Fruit fly (Drosophila melanogaster) whole organism, embryonic: ENCODE results near the gene cpx.

ENCODE experiments used
- Bdp1 ChIP-seq: fragments of 200-800 bp; sonication (Bioruptor generic); optimal IDR thresholded peaks from 3 replicates; lab custom pipeline; 2016; ENCODE audit warnings: missing biosample characterization, missing genetic modification characterization
- CG1024 ChIP-seq: fragments of 200-800 bp; sonication (Bioruptor generic); IDR thresholded peaks from 2 replicates; pipeline ENCODE4 v1.3.6; 2022; ENCODE audit warnings: missing biosample characterization, missing genetic modification characterization
- CG10431 ChIP-seq: fragments of 200-800 bp; sonication (Bioruptor generic); optimal IDR thresholded peaks from 3 replicates; lab custom pipeline; 2018; ENCODE audit warnings: missing biosample characterization, mild to moderate bottlenecking, missing genetic modification characterization
- CG12391 ChIP-seq: fragments of 200-800 bp; sonication (Bioruptor generic); optimal IDR thresholded peaks from 3 replicates; lab custom pipeline; 2018; ENCODE audit warnings: missing biosample characterization, mild to moderate bottlenecking, missing genetic modification characterization, moderate library complexity
- CG13287 ChIP-seq: fragments of 200-800 bp; sonication (Bioruptor generic); IDR thresholded peaks from 2 replicates; pipeline ENCODE4 v1.3.6; 2022; ENCODE audit warnings: missing biosample characterization, missing genetic modification characterization; ENCODE audit not compliant: partially characterized antibody
- CG13424 ChIP-seq: fragments of 200-800 bp; sonication (Bioruptor generic); optimal IDR thresholded peaks from 2 replicates; lab custom pipeline; 2019; ENCODE audit warnings: missing biosample characterization, mild to moderate bottlenecking, missing genetic modification characterization, moderate library complexity
- CG1603 ChIP-seq: fragments of 200-800 bp; sonication (Bioruptor generic); optimal IDR thresholded peaks from 2 replicates; lab custom pipeline; 2019; ENCODE audit warnings: missing biosample characterization, mild to moderate bottlenecking, missing genetic modification characterization, moderate library complexity
- CG17361 ChIP-seq: fragments of 200-800 bp; sonication (Bioruptor generic); IDR thresholded peaks from 3 replicates; pipeline ENCODE4 v1.3.6; 2022; ENCODE audit warnings: missing biosample characterization, missing genetic modification characterization
- CG18476 ChIP-seq: fragments of 200-800 bp; sonication (Bioruptor generic); optimal IDR thresholded peaks from 2 replicates; lab custom pipeline; 2016; ENCODE audit warnings: missing biosample characterization, mild to moderate bottlenecking, missing genetic modification characterization
- CG2116 ChIP-seq: fragments of 200-800 bp; sonication (Bioruptor generic); optimal IDR thresholded peaks from 3 replicates; lab custom pipeline; 2018; ENCODE audit warnings: missing biosample characterization, mild to moderate bottlenecking, missing genetic modification characterization
- CG2120 ChIP-seq: fragments of 200-800 bp; sonication (Bioruptor generic); optimal IDR thresholded peaks from 3 replicates; lab custom pipeline; 2016; ENCODE audit warnings: missing biosample characterization, missing genetic modification characterization
- CG30020 ChIP-seq: fragments of 200-800 bp; optimal IDR thresholded peaks from 2 replicates; lab custom pipeline; 2019; ENCODE audit warnings: missing biosample characterization, mild to moderate bottlenecking, missing genetic modification characterization, moderate library complexity
- CG34376 ChIP-seq: fragments of 200-800 bp; sonication (Bioruptor generic); optimal IDR thresholded peaks from 2 replicates; lab custom pipeline; 2018; ENCODE audit warnings: missing biosample characterization, mild to moderate bottlenecking, missing genetic modification characterization
- CG4617 ChIP-seq: fragments of 200-800 bp; sonication (Bioruptor generic); optimal IDR thresholded peaks from 3 replicates; lab custom pipeline; 2016; ENCODE audit warnings: missing biosample characterization, missing genetic modification characterization, borderline replicate concordance
- CG5245 ChIP-seq: fragments of 200-800 bp; sonication (Bioruptor generic); optimal IDR thresholded peaks from 3 replicates; lab custom pipeline; 2016; ENCODE audit warnings: missing biosample characterization, missing genetic modification characterization
- CG6254 ChIP-seq: fragments of 200-800 bp; sonication (Bioruptor generic); optimal IDR thresholded peaks from 3 replicates; lab custom pipeline; 2017; ENCODE audit warnings: mild to moderate bottlenecking, missing biosample characterization, missing genetic modification reagents, missing genetic modification characterization
- CG6854 ChIP-seq: fragments of 200-800 bp; sonication (Bioruptor generic); optimal IDR thresholded peaks from 3 replicates; lab custom pipeline; 2017; ENCODE audit warnings: missing biosample characterization, mild to moderate bottlenecking, missing genetic modification characterization
- CG8290 ChIP-seq, 3 experiments: fragments of 200-800 bp; sonication (Bioruptor generic); optimal IDR thresholded peaks; 2 replicates each; lab custom pipeline; 2016 to 2019; ENCODE audit warnings: missing biosample characterization in 3 of 3, missing genetic modification characterization in 3 of 3, mild to moderate bottlenecking in 2 of 3, moderate library complexity in 1 of 3
- D ChIP-seq, 2 experiments: fragments of 200-800 bp in 1 of 2; fragments of >200 bp in 1 of 2; sonication (Bioruptor generic) in 1 of 2; optimal IDR thresholded peaks; 2 replicates in 1 of 2; 3 replicates in 1 of 2; lab custom pipeline; 2017; ENCODE audit warnings: mild to moderate bottlenecking in 1 of 2, missing biosample characterization in 1 of 2, missing genetic modification characterization in 1 of 2, missing genetic modification reagents in 1 of 2
- Dll ChIP-seq: fragments of 200-800 bp; sonication (Bioruptor generic); IDR thresholded peaks from 4 replicates; pipeline ENCODE4 v1.3.6; 2022; ENCODE audit warnings: missing biosample characterization, missing genetic modification characterization; ENCODE audit not compliant: partially characterized antibody
- E2f2 ChIP-seq: fragments of 200-800 bp; sonication (Bioruptor generic); IDR thresholded peaks from 2 replicates; pipeline ENCODE4 v1.3.6; 2022; ENCODE audit warnings: missing biosample characterization, missing genetic modification characterization
- Elba2 ChIP-seq: fragments of 200-800 bp; sonication (Bioruptor generic); optimal IDR thresholded peaks from 3 replicates; lab custom pipeline; 2016; ENCODE audit warnings: missing biosample characterization, missing genetic modification characterization
- Fer2 ChIP-seq: fragments of 200-800 bp; sonication (Bioruptor generic); optimal IDR thresholded peaks from 2 replicates; lab custom pipeline; 2018; ENCODE audit warnings: missing biosample characterization, mild to moderate bottlenecking, missing genetic modification characterization, moderate library complexity
- HLH4C ChIP-seq: fragments of 200-800 bp; sonication (Bioruptor generic); IDR thresholded peaks from 3 replicates; pipeline ENCODE4 v1.3.6; 2022; ENCODE audit warnings: missing biosample characterization, missing genetic modification characterization; ENCODE audit not compliant: partially characterized antibody
- Hr39 ChIP-seq: fragments of >200 bp; optimal IDR thresholded peaks from 2 replicates; lab custom pipeline; 2017
- MBD-R2 ChIP-seq: fragments of 200-800 bp; sonication (Bioruptor generic); IDR thresholded peaks from 2 replicates; pipeline ENCODE4 v1.3.6; 2022; ENCODE audit warnings: missing biosample characterization, missing genetic modification characterization
- MESR4 ChIP-seq: fragments of 200-800 bp; sonication (Bioruptor generic); optimal IDR thresholded peaks from 2 replicates; lab custom pipeline; 2018; ENCODE audit warnings: missing biosample characterization, mild to moderate bottlenecking, missing genetic modification characterization, moderate library complexity
- Mad ChIP-seq: fragments of 200-800 bp; sonication (Bioruptor generic); optimal IDR thresholded peaks from 2 replicates; lab custom pipeline; 2016; ENCODE audit warnings: missing biosample characterization, missing genetic modification characterization
- Med ChIP-seq: fragments of 200-800 bp; sonication (Bioruptor generic); peaks from one replicate; lab custom pipeline; 2016; ENCODE audit warnings: missing biosample characterization, missing genetic modification characterization, mild to moderate bottlenecking, inconsistent platforms, moderate library complexity
- NfI ChIP-seq: fragments of 200-800 bp; sonication (Bioruptor generic); optimal IDR thresholded peaks from 3 replicates; lab custom pipeline; 2018; ENCODE audit warnings: missing biosample characterization, mild to moderate bottlenecking, missing genetic modification characterization, moderate library complexity
- Pdp1 ChIP-seq, 2 experiments: fragments of 200-800 bp; sonication (Bioruptor generic); optimal IDR thresholded peaks; 3 replicates each; lab custom pipeline; 2016; ENCODE audit warnings: missing biosample characterization in 2 of 2, missing genetic modification characterization in 2 of 2, mild to moderate bottlenecking in 1 of 2, moderate library complexity in 1 of 2
- YL-1 ChIP-seq: fragments of 200-800 bp; sonication (Bioruptor generic); optimal IDR thresholded peaks from 3 replicates; lab custom pipeline; 2017; ENCODE audit warnings: missing biosample characterization, mild to moderate bottlenecking, missing genetic modification characterization
- al ChIP-seq: fragments of 200-800 bp; sonication (Bioruptor generic); IDR thresholded peaks from 2 replicates; pipeline ENCODE4 v1.3.6; 2022; ENCODE audit warnings: missing biosample characterization, missing genetic modification characterization
- amos ChIP-seq: fragments of 200-800 bp; sonication (Bioruptor generic); IDR thresholded peaks from 2 replicates; pipeline ENCODE4 v1.3.6; 2022; ENCODE audit warnings: missing biosample characterization, missing genetic modification characterization; ENCODE audit not compliant: partially characterized antibody
- chn ChIP-seq: fragments of 200-800 bp; sonication (Bioruptor generic); optimal IDR thresholded peaks from 2 replicates; lab custom pipeline; 2016; ENCODE audit warnings: missing biosample characterization, missing genetic modification characterization
- dm ChIP-seq: fragments of 200-800 bp; sonication (Bioruptor generic); optimal IDR thresholded peaks from 3 replicates; lab custom pipeline; 2016; ENCODE audit warnings: missing biosample characterization, missing genetic modification characterization
- gem ChIP-seq: fragments of 200-800 bp; sonication (Bioruptor generic); optimal IDR thresholded peaks from 2 replicates; lab custom pipeline; 2019; ENCODE audit warnings: missing biosample characterization, mild to moderate bottlenecking, missing genetic modification characterization, moderate library complexity
- grn ChIP-seq: fragments of 200-800 bp; sonication (Bioruptor generic); optimal IDR thresholded peaks from 3 replicates; lab custom pipeline; 2017; ENCODE audit warnings: missing biosample characterization, missing genetic modification characterization
- ham ChIP-seq: fragments of 200-800 bp; sonication (Bioruptor generic); IDR thresholded peaks from 2 replicates; pipeline ENCODE4 v1.3.6; 2022; ENCODE audit warnings: missing biosample characterization, missing genetic modification characterization
- hb ChIP-seq: fragments of 200-800 bp; sonication (Bioruptor generic); IDR thresholded peaks from 3 replicates; pipeline ENCODE4 v1.3.6; 2022; ENCODE audit warnings: missing biosample characterization, missing genetic modification characterization; ENCODE audit not compliant: partially characterized antibody
- org-1 ChIP-seq: fragments of 200-800 bp; sonication (Bioruptor generic); optimal IDR thresholded peaks from 2 replicates; lab custom pipeline; 2017; ENCODE audit warnings: missing biosample characterization, missing genetic modification characterization
- otp ChIP-seq: fragments of 200-800 bp; sonication (Bioruptor generic); IDR thresholded peaks from 3 replicates; pipeline ENCODE4, ENCODE4 v1.3.6; 2022; ENCODE audit warnings: missing biosample characterization, missing genetic modification characterization
- pzg ChIP-seq: fragments of 200-800 bp; sonication (Bioruptor generic); optimal IDR thresholded peaks from 3 replicates; lab custom pipeline; 2018; ENCODE audit warnings: missing biosample characterization, mild to moderate bottlenecking, missing genetic modification characterization, moderate library complexity
- sim ChIP-seq: fragments of 200-800 bp; sonication (Bioruptor generic); IDR thresholded peaks from 2 replicates; pipeline ENCODE4 v1.3.6; 2022; ENCODE audit warnings: missing biosample characterization, missing genetic modification characterization
- slbo ChIP-seq: fragments of 200-800 bp; sonication (Bioruptor generic); IDR thresholded peaks from 2 replicates; pipeline ENCODE4 v1.3.6; 2022; ENCODE audit warnings: missing biosample characterization, missing genetic modification characterization
- sug ChIP-seq: fragments of 200-800 bp; optimal IDR thresholded peaks from 2 replicates; lab custom pipeline; 2019; ENCODE audit warnings: missing biosample characterization, mild to moderate bottlenecking, missing genetic modification characterization, moderate library complexity

Gene cpx

DNA sequence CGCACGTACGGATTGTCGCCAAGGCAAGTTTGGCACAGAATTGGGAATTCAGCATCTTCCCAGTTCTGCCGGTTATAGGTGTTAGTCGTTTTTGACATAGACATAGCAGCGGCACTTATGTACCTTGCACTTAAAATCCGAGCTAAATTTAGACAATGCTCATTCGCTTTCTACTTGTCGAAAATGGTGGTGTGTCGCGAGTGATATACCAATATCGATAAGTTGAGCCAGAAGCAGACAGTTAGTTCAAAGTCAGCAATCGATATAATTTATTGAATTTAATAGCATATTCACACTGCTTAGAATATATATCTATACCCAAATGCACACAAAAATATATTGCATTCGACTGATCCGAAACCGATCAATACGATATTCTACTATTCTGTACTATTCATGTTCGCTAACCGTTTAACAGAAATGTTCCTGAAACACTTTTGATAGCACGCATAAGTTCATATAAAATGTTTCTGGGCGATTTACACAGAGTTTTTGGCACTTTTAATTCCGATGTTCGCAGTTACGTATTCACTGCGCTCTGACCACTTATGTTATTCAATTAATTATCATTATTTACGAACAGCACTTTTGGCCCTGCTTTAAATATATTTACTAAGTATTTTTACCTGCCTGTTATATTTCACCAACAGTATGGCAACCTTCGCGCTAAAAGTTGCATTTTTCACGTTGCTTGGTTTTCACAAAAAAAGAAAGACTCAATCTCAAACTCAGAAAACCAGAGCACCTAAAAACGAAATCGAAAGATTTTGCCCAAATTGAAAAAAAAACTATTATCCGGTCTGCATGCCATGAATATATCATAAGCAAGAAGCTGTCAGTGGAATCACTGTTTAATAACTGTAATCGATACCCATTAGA is 47.6 kb upstream of the cpx start, which contains the start of gene CG14641 (continued):
- peak; percentile 8; the same call in 1 of the 2 replicates for TF ChIP-seq CG13287 (GFP tag; lab: Robert Waterston, UW)
- no peak for TF ChIP-seq CG2120 (GFP tag; lab: Kevin White, UChicago)
- no peak for TF ChIP-seq CG5245 (GFP tag; lab: Kevin White, UChicago)
- TF ChIP-seq CG6854 (GFP tag; lab: Kevin White, UChicago): no peak
- TF ChIP-seq CG1024: peak; percentile 94
- TF ChIP-seq slbo: peak; percentile 27; the same call in 1 of the 2 replicates
- TF ChIP-seq chn (GFP tag; lab: Kevin White, UChicago): no peak
- peak; percentile 95 for TF ChIP-seq CG30020
- TF ChIP-seq CG2116 (GFP tag; lab: Kevin White, UChicago): peak; percentile 31
- TF ChIP-seq CG8290 (GFP tag; optimal IDR thresholded peaks at IDR 0.05; lab: Kevin White, UChicago): no peak
- TF ChIP-seq CG8290 (tag; optimal IDR thresholded peaks at IDR 0.05; lab: Kevin White, UChicago): peak in 1 of 2 experiments; percentile 42
- peak; percentile 62 for TF ChIP-seq CG17361
- no peak for TF ChIP-seq Bdp1 (GFP tag; lab: Kevin White, UChicago)
- no peak for TF ChIP-seq Elba2 (GFP tag; lab: Kevin White, UChicago)
- TF ChIP-seq CG13424: no peak
- no peak for TF ChIP-seq CG6254 (GFP tag; lab: Kevin White, UChicago)

dm6 chr3R:4233018-4233385 is 47.0 kb upstream of the cpx start, which contains the start of gene abs:
Gene abs, plus strand, starts transcription at chr3R:4233047.
- peak; percentile 28 for TF ChIP-seq pzg (GFP tag; lab: Kevin White, UChicago)
- TF ChIP-seq Med: peak; percentile 15
- TF ChIP-seq amos (GFP tag; lab: Robert Waterston, UW): 0 out of 2 replicates have a peak, but pooled peaks have one; percentile 30
- TF ChIP-seq E2f2 (GFP tag; lab: Robert Waterston, UW): 0 out of 2 replicates have a peak, but pooled peaks have one; percentile 12
- 0 out of 3 replicates have a peak, but pooled peaks have one; percentile 14 for TF ChIP-seq HLH4C (GFP tag; lab: Robert Waterston, UW)
- TF ChIP-seq hb (GFP tag; lab: Robert Waterston, UW): 0 out of 3 replicates have a peak, but pooled peaks have one; percentile 12
- TF ChIP-seq sim (GFP tag; lab: Robert Waterston, UW): no peak
- TF ChIP-seq YL-1: peak; percentile 28
- TF ChIP-seq CG1603: peak; percentile 31
- TF ChIP-seq Dll: 0 out of 4 replicates have a peak, but pooled peaks have one; percentile 14
- 0 out of 2 replicates have a peak, but pooled peaks have one; percentile 33 for TF ChIP-seq MBD-R2
- TF ChIP-seq D (optimal IDR thresholded peaks at IDR 0.05; lab: Kevin White, UChicago): peak; percentile 74
- no peak for TF ChIP-seq D (GFP tag; optimal IDR thresholded peaks at IDR 0.05; lab: Kevin White, UChicago)
- TF ChIP-seq otp (GFP tag; lab: Robert Waterston, UW): no peak
- no peak for TF ChIP-seq Mad
- TF ChIP-seq MESR4: peak; percentile 60
- peak; percentile 60 for TF ChIP-seq CG4617 (GFP tag; lab: Kevin White, UChicago)
- TF ChIP-seq org-1 (GFP tag; lab: Kevin White, UChicago): no peak

- no peak for TF ChIP-seq NfI
- TF ChIP-seq Fer2 (tag; lab: Kevin White, UChicago): no peak
- peak in 1 of 2 experiments; percentile 48 for TF ChIP-seq Pdp1 (GFP tag; optimal IDR thresholded peaks at IDR 0.05; lab: Kevin White, UChicago)
- TF ChIP-seq ham (GFP tag; lab: Robert Waterston, UW): no peak
- no peak for TF ChIP-seq CG12391 (tag; lab: Kevin White, UChicago)
- no peak for TF ChIP-seq grn (GFP tag; lab: Kevin White, UChicago)
- peak; percentile 46 for TF ChIP-seq sug (tag; lab: Kevin White, UChicago)
- TF ChIP-seq CG34376 (GFP tag; lab: Kevin White, UChicago): peak; percentile 88
- no peak for TF ChIP-seq gem (tag; lab: Kevin White, UChicago)
- TF ChIP-seq Med: peak; percentile 38
- TF ChIP-seq al: no peak
- no peak for TF ChIP-seq CG10431 (GFP tag; lab: Kevin White, UChicago)
- no peak for TF ChIP-seq dm
- peak; percentile 90 for TF ChIP-seq Hr39
- no peak for TF ChIP-seq CG18476 (GFP tag; lab: Kevin White, UChicago)
Measured at dm6 chr3R:4234991-4235553, 44.9 kb upstream of the cpx start, which contains the start of gene Gel. Gene Gel, plus strand, starts transcription at chr3R:4235217.
